Worm (Caenorhabditis elegans) whole organism, young adult: ENCODE data around the gene pqn-41.

ENCODE experiments used
- F57A8.1 ChIP-seq: fragments of 200-800 bp; sonication (Bioruptor generic); optimal IDR thresholded peaks from 2 replicates; lab custom pipeline; 2018; ENCODE audit warnings: mild to moderate bottlenecking, missing genetic modification characterization, moderate library complexity, missing compliant biosample characterization
- ama-1 ChIP-seq, 3 experiments: fragments of 150-350 bp in 1 of 3; sonication (generic microtip) in 2 of 3; optimal IDR thresholded peaks; 2 replicates each; lab custom pipeline; 2014 to 2018; ENCODE audit warnings: missing biosample characterization in 2 of 3, missing genetic modification characterization in 2 of 3, missing genetic modification reagents in 2 of 3
- ccch-3 ChIP-seq: fragments of 200-800 bp; sonication (Bioruptor generic); optimal IDR thresholded peaks from 2 replicates; lab custom pipeline; 2018; ENCODE audit warnings: mild to moderate bottlenecking, missing genetic modification characterization, missing compliant biosample characterization
- dpl-1 ChIP-seq: fragments of 150-350 bp; optimal IDR thresholded peaks from 2 replicates; lab custom pipeline; 2014; ENCODE audit warnings: missing biosample characterization, missing genetic modification reagents, missing genetic modification characterization
- madf-6 ChIP-seq: fragments of 200-800 bp; sonication (Bioruptor generic); IDR thresholded peaks from 2 replicates; pipeline ENCODE4 v1.3.6; 2022; ENCODE audit warnings: missing genetic modification reagents, missing genetic modification characterization, missing compliant biosample characterization
- mxl-1 ChIP-seq: sonication (generic microtip); optimal IDR thresholded peaks from 2 replicates; lab custom pipeline; 2016; ENCODE audit warnings: missing genetic modification characterization, missing compliant biosample characterization
- nhr-179 ChIP-seq: sonication (generic microtip); optimal IDR thresholded peaks from 2 replicates; lab custom pipeline; 2016; ENCODE audit warnings: mild to moderate bottlenecking, missing genetic modification characterization, missing compliant biosample characterization
- nhr-90 ChIP-seq: sonication (generic microtip); optimal IDR thresholded peaks from 2 replicates; lab custom pipeline; 2016; ENCODE audit warnings: missing genotype, mild to moderate bottlenecking, missing genetic modification characterization, missing compliant biosample characterization
- tbx-9 ChIP-seq: sonication (generic microtip); optimal IDR thresholded peaks from 2 replicates; lab custom pipeline; 2016; ENCODE audit warnings: borderline replicate concordance, missing genetic modification characterization, inconsistent platforms, missing compliant biosample characterization

DNA sequence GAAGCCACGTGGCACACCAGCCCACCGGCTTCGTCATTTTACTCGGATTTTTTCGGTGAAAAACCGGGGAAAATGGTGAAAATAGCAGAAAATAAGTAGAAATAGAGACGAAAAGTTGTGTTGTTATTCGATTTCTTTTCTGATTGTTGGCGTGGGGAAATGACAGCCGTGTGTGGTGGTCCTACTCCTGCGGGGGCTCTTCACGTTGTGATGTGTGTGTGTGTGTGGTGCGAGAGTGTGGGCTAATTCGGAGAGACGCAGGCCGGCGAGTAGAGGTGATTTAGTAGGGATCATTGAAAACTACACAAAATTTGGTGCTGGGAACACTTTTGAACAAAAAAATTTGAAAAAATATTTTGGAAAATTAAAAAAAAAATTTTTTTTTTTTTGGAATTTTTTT, 37.7 kb downstream of the pqn-41 start, which contains the start of gene F53A3.1:
- no peak for TF ChIP-seq tbx-9
- no peak for TF ChIP-seq nhr-179 (tag; lab: Kevin White, UChicago)
- TF ChIP-seq dpl-1, result no peak
- TF ChIP-seq F57A8.1, result no peak
- TF ChIP-seq nhr-90 (tag; lab: Kevin White, UChicago), result no peak
- no peak for TF ChIP-seq ccch-3 (GFP tag; lab: Kevin White, UChicago)
- TF ChIP-seq mxl-1 (tag; lab: Kevin White, UChicago), result no peak
- TF ChIP-seq ama-1 (optimal IDR thresholded peaks at IDR 0.05; lab: Kevin White, UChicago), result no peak
- TF ChIP-seq ama-1 (GFP tag; optimal IDR thresholded peaks at IDR 0.05; lab: Kevin White, UChicago), result no peak
- TF ChIP-seq madf-6, result no peak
